Worm (Caenorhabditis elegans) whole organism, early embryonic: Measurements from ENCODE around the gene aqp-8.

ENCODE experiments used
- B0310.2 ChIP-seq: sonication (generic microtip); optimal IDR thresholded peaks from 2 replicates; lab custom pipeline; 2016; ENCODE audit warnings: mild to moderate bottlenecking, missing genetic modification characterization, missing compliant biosample characterization
- F13C5.2 ChIP-seq: sonication (generic microtip); optimal IDR thresholded peaks from 2 replicates; lab custom pipeline; 2017; ENCODE audit warnings: mild to moderate bottlenecking, missing genetic modification characterization, inconsistent platforms, missing compliant biosample characterization
- aly-1 ChIP-seq: sonication (generic microtip); optimal IDR thresholded peaks from 2 replicates; lab custom pipeline; 2016; ENCODE audit warnings: missing genetic modification characterization, missing compliant biosample characterization
- ama-1 ChIP-seq: fragments of 150-350 bp; optimal IDR thresholded peaks from 2 replicates; lab custom pipeline; 2014
- ceh-13 ChIP-seq: fragments of 200-800 bp; sonication (Bioruptor generic); optimal IDR thresholded peaks from 2 replicates; lab custom pipeline; 2018; ENCODE audit warnings: mild to moderate bottlenecking, missing genetic modification characterization, missing compliant biosample characterization
- ceh-36 ChIP-seq: sonication (generic microtip); optimal IDR thresholded peaks from 2 replicates; lab custom pipeline; 2016; ENCODE audit warnings: missing genetic modification characterization, inconsistent platforms, missing compliant biosample characterization
- ets-7 ChIP-seq: sonication (generic microtip); optimal IDR thresholded peaks from 2 replicates; lab custom pipeline; 2016; ENCODE audit warnings: missing genotype, missing genetic modification characterization, missing compliant biosample characterization
- hmg-4 ChIP-seq: fragments of 200-800 bp; sonication (Bioruptor generic); optimal IDR thresholded peaks from 2 replicates; lab custom pipeline; 2018; ENCODE audit warnings: mild to moderate bottlenecking, missing genetic modification characterization, missing compliant biosample characterization
- hnd-1 ChIP-seq: sonication (generic microtip); optimal IDR thresholded peaks from 2 replicates; lab custom pipeline; 2016; ENCODE audit warnings: missing genetic modification characterization, missing compliant biosample characterization
- pes-1 ChIP-seq: fragments of 200-800 bp; sonication (Bioruptor generic); IDR thresholded peaks from 2 replicates; pipeline ENCODE4 v1.3.6; 2022; ENCODE audit warnings: missing genetic modification reagents, missing genetic modification characterization, missing compliant biosample characterization
- scrt-1 ChIP-seq: fragments of 200-800 bp; sonication (Bioruptor generic); IDR thresholded peaks from 2 replicates; pipeline ENCODE4 v1.3.6; 2022; ENCODE audit warnings: missing genetic modification characterization, missing compliant biosample characterization
- sea-1 ChIP-seq: fragments of 200-800 bp; sonication (Bioruptor generic); conservative IDR thresholded peaks from 2 replicates; pipeline ENCODE4 v1.3.6; 2022; ENCODE audit warnings: missing genetic modification characterization, missing compliant biosample characterization
- tbx-37 ChIP-seq: fragments of 200-800 bp; sonication (Bioruptor generic); conservative IDR thresholded peaks from 2 replicates; pipeline ENCODE4 v1.3.6; 2022; ENCODE audit warnings: missing genetic modification reagents, missing genetic modification characterization, missing compliant biosample characterization
- tra-4 ChIP-seq: sonication (generic microtip); optimal IDR thresholded peaks from 2 replicates; lab custom pipeline; 2017; ENCODE audit warnings: missing genetic modification characterization, missing compliant biosample characterization

DNA sequence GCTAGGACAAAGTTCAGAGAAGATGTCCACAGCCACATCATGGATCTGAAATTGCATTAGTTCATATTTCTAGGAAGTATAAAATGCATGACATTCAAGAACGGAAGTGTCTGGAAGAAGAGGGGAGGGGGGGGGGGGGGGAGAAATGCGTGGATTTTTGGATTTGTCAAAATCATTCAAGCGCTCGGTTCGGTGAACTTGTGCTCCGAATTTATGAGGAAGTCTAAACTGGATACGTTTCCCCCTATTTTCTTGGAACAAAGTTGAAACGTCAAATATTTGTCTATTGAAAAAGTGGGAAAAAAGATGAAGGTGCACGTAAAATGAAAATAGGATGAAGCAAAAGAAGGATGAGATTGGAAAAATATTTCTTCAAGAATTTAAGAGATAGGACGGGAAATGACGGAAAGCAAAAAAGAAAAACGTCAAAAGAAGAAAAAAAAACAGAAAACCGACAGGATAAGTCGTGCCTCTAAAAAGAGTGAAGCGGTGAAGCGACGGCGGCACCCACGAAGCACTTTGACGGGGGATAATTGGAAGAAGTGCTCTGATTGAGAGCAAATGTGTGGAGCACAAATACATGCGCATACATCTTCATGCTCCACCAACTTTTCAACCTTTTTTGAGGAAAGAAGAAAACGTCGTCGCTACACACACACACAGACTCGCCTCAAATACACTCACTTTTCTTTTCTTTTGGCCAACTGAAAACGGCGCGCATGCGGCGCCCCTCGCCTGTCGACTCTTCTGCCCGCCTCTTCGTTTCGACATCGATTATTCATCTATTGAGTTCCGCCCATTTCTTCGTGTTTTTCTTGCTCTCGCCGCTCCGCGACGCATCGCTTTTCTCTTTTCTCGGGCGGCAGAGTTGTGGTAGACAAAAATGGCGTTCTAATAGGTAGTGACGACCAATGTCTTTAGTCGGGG is 16.1 kb upstream of the aqp-8 start, which contains the start of gene F55D10.4:
- TF ChIP-seq ceh-36 (tag; lab: Kevin White, UChicago), result no peak
- no peak for TF ChIP-seq ama-1 (lab: Kevin White, UChicago)
- TF ChIP-seq scrt-1 (GFP tag; lab: Robert Waterston, UW), result no peak
- no peak for TF ChIP-seq pes-1 (GFP tag; lab: Robert Waterston, UW)
- no peak for TF ChIP-seq hnd-1 (tag; lab: Kevin White, UChicago)
- no peak for TF ChIP-seq ceh-13
- no peak for TF ChIP-seq sea-1 (GFP tag; lab: Robert Waterston, UW)
- TF ChIP-seq tbx-37 (GFP tag; lab: Robert Waterston, UW), result no peak
- no peak for TF ChIP-seq B0310.2 (tag; lab: Kevin White, UChicago)
- TF ChIP-seq hmg-4 (GFP tag; lab: Kevin White, UChicago), result no peak
- TF ChIP-seq aly-1, result no peak
- TF ChIP-seq tra-4 (tag; lab: Kevin White, UChicago), result no peak
- TF ChIP-seq ets-7 (tag; lab: Kevin White, UChicago), result no peak
- TF ChIP-seq F13C5.2 (tag; lab: Kevin White, UChicago), result no peak
